Worm (Caenorhabditis elegans): ENCODE results near the gene T10D4.6.

Gene T10D4.6

DNA sequence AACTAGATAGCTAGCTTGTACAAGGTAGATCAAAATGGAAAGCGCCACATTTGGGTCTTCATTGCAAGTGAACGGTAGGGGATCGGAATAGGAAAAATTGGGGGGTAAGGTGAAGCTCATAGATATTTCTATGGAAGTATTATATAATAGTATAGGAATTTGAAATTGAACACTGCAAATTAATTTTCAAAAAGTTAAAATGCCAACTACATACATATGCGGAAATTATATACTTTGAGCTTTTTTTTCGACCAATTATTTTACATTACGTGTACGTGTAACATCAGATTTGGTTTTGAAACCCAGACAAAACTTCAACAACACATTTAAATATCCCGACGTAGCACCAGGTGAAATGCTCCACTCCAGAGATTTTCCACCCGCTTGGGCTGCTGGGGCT, 23.1 kb upstream of the T10D4.6 start, which contains the start of gene srg-23:
Gene srg-23 (minus strand): TSS at position 101 of the 400 bp plus-strand sequence.
- TF ChIP-seq ama-1 (optimal IDR thresholded peaks at IDR 0.05), result no peak
- no peak for TF ChIP-seq R02D3.7 (tag; optimal IDR thresholded peaks at IDR 0.05)

DNA sequence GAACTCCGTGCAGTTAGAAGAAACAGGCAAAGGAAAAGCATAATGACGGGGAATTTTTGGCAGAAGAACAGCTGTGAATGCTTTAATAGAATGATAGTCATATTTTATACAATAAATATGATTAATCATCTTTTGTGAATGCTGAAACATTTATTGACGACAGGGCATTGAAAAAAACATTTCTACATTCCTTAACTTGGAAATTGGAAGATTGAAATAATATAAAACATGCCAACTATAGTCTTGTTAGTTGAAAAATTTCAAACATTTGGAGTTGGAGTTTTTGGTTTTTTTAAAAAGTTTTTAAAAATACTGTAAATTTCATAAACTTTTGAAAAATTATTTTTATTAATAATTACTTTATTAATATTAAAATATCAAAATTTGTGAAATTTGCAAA, 22.3 kb upstream of the T10D4.6 start, which contains the start of gene Y25C1A.14:
Gene Y25C1A.14 (minus strand): TSS at position 101 of the 400 bp plus-strand sequence.
- TF ChIP-seq elt-1 (tag; optimal IDR thresholded peaks at IDR 0.05) (no peak), R02D3.7 (tag; optimal IDR thresholded peaks at IDR 0.05) (no peak), tbx-2 (tag; optimal IDR thresholded peaks at IDR 0.05) (no peak), elt-3 (tag; optimal IDR thresholded peaks at IDR 0.05) (no peak), ZK546.5 (tag; optimal IDR thresholded peaks at IDR 0.05) (no peak), nhr-25 (tag; optimal IDR thresholded peaks at IDR 0.05) (no peak), pha-4 (tag; optimal IDR thresholded peaks at IDR 0.05) (no peak), nhr-23 (tag; optimal IDR thresholded peaks at IDR 0.05) (no peak), ama-1 (optimal IDR thresholded peaks at IDR 0.05) (no peak), skn-1 (tag; optimal IDR thresholded peaks at IDR 0.05) (no peak), unc-39 (tag; optimal IDR thresholded peaks at IDR 0.05) (no peak), nhr-67 (tag; optimal IDR thresholded peaks at IDR 0.05) (no peak), pqm-1 (tag; optimal IDR thresholded peaks at IDR 0.05) (no peak), sea-2 (GFP tag; optimal IDR thresholded peaks at IDR 0.05) (no peak), ceh-9 (tag; optimal IDR thresholded peaks at IDR 0.05) (no peak), aly-2 (tag; optimal IDR thresholded peaks at IDR 0.05) (no peak), zag-1 (tag; optimal IDR thresholded peaks at IDR 0.05) (no peak), lin-39 (tag; optimal IDR thresholded peaks at IDR 0.05) (no peak)

DNA sequence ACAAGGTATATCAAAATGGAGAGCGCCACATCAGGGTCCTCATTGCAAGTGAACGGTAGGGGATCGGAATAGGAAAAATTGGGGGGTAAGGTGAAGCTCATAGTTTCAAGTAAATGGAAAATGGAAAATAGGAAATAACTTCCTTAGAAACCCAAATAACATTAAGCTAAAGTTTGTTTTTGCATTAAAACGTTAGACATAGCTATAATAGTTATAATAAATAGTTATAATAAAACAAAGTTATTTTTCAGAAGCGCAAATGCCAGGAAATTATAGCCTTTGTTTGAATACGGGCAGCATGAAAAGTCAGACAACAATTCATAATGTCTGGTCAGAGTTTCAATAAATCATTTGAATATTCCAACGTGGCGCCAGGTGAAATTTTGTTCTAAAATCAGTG, 18.6 kb upstream of the T10D4.6 start, which contains the start of gene srg-24:
Gene srg-24 (minus strand): TSS at position 101 of the 400 bp plus-strand sequence.
- TF ChIP-seq elt-3 (tag; optimal IDR thresholded peaks at IDR 0.05) (no peak), ztf-4 (tag; optimal IDR thresholded peaks at IDR 0.05) (no peak), nhr-11 (tag; optimal IDR thresholded peaks at IDR 0.05) (no peak), jun-1 (tag; optimal IDR thresholded peaks at IDR 0.05) (no peak), nhr-43 (tag; optimal IDR thresholded peaks at IDR 0.05; ENCODE audit: poor library complexity, severe bottlenecking) (no peak)

DNA sequence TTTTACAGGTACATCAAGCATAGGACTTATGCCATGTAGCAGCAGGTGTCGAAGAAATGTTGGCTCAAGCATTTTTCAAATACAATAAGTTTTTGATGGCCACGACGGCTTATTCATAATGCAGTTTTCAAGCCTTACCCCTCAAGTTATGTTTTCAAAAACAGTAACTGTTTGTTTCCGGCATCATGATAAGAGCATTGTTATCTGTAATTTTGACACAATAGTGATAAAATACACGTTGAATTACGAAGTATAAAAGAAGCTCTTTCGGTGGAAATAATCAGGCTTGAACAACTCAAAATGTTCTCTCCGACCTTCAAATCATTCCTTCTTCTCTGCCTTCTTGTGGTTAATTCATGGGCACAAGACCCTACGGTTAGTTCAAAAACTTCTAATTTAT, 17.1 kb upstream of the T10D4.6 start, which contains the start of gene clec-121:
Gene clec-121 (plus strand): TSS at position 301 of the 400 bp plus-strand sequence.
- TF ChIP-seq egl-27 (tag; optimal IDR thresholded peaks at IDR 0.05), result no peak
- no peak for TF ChIP-seq zag-1 (tag; optimal IDR thresholded peaks at IDR 0.05)
- no peak for TF ChIP-seq ceh-9 (tag; optimal IDR thresholded peaks at IDR 0.05)
- no peak for TF ChIP-seq egl-5 (tag; optimal IDR thresholded peaks at IDR 0.05)
- TF ChIP-seq ZK546.5 (tag; optimal IDR thresholded peaks at IDR 0.05), result no peak
- TF ChIP-seq mml-1 (tag; optimal IDR thresholded peaks at IDR 0.05), result no peak
- no peak for TF ChIP-seq lin-15B (tag; optimal IDR thresholded peaks at IDR 0.05)
- TF ChIP-seq nhr-12 (tag; optimal IDR thresholded peaks at IDR 0.05), result no peak
- TF ChIP-seq elt-2 (tag; optimal IDR thresholded peaks at IDR 0.05), result no peak
- TF ChIP-seq daf-12 (tag; optimal IDR thresholded peaks at IDR 0.05), result no peak
- TF ChIP-seq fkh-10 (GFP tag; optimal IDR thresholded peaks at IDR 0.05), result no peak
- TF ChIP-seq mdl-1 (tag; optimal IDR thresholded peaks at IDR 0.05), result no peak

DNA sequence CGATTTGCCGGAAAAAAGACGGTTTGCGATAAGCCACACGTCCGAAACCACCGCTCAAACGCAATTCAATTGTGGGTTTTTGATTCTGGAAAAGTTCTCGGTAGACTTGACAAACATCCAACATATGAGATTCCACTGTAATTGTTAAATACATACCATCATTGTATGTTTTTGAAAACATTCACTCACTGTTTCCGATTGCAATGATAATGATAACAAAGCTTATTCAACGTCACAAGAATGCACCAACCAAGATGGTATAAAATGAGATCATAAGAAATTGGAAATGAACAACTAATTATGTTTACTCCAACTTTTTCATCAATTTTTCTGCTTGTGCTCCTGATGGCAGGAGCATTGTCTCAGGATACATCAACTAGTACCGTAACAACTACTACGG, 13.4 kb upstream of the T10D4.6 start, which contains the start of gene clec-122:
Gene clec-122 (plus strand): TSS at position 301 of the 400 bp plus-strand sequence.
- TF ChIP-seq ceh-82 (tag; optimal IDR thresholded peaks at IDR 0.05) (no peak), nhr-77 (tag; optimal IDR thresholded peaks at IDR 0.05) (no peak), ama-1 (optimal IDR thresholded peaks at IDR 0.05) (no peak), mdl-1 (tag; optimal IDR thresholded peaks at IDR 0.05) (no peak), nhr-67 (tag; optimal IDR thresholded peaks at IDR 0.05) (no peak), nhr-76 (tag; optimal IDR thresholded peaks at IDR 0.05) (no peak)

DNA sequence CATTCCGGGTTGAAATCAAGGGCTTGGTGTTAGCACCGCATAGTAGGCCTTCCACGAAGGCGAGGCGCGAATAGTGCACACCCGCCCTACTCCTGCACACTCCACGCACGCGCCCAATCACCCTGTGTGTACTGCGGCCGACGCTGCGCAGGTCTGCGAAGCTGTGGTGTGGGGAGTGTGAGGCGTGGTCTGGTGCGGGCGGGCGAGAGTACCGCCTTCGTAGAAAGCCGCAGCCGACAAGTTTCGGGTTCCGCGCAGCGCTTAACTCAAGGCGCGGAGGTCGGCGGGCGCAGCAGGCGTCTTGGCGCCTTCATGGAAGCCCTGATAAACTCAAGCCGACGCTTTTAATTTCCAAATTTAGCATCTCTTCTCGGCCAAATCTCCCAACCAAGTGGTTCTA, 11.0 kb upstream of the T10D4.6 start:
- TF ChIP-seq hmg-11 (tag; optimal IDR thresholded peaks at IDR 0.05) (no peak), mdl-1 (tag; optimal IDR thresholded peaks at IDR 0.05) (no peak), elt-1 (tag; optimal IDR thresholded peaks at IDR 0.05) (no peak), lin-15B (tag; optimal IDR thresholded peaks at IDR 0.05) (no peak), ama-1 (optimal IDR thresholded peaks at IDR 0.05) (no peak), nfya-1 (tag; optimal IDR thresholded peaks at IDR 0.05; ENCODE audit: insufficient read depth) (no peak), ztf-11 (tag; optimal IDR thresholded peaks at IDR 0.05) (no peak), lin-39 (tag; optimal IDR thresholded peaks at IDR 0.05) (no peak), pqm-1 (tag; optimal IDR thresholded peaks at IDR 0.05) (no peak), nhr-28 (tag; optimal IDR thresholded peaks at IDR 0.05) (no peak), elt-2 (tag; optimal IDR thresholded peaks at IDR 0.05) (no peak), ztf-4 (tag; optimal IDR thresholded peaks at IDR 0.05) (no peak), tbx-2 (tag; optimal IDR thresholded peaks at IDR 0.05) (no peak), nhr-67 (tag; optimal IDR thresholded peaks at IDR 0.05) (no peak), jun-1 (tag; optimal IDR thresholded peaks at IDR 0.05) (no peak), ZK546.5 (tag; optimal IDR thresholded peaks at IDR 0.05) (no peak)
